Worm (Caenorhabditis elegans): ENCODE results near the gene ugt-44.
A peak's percentile ranks its signal among the peaks of the same experiment; 100 is the strongest.

Gene ugt-44

DNA sequence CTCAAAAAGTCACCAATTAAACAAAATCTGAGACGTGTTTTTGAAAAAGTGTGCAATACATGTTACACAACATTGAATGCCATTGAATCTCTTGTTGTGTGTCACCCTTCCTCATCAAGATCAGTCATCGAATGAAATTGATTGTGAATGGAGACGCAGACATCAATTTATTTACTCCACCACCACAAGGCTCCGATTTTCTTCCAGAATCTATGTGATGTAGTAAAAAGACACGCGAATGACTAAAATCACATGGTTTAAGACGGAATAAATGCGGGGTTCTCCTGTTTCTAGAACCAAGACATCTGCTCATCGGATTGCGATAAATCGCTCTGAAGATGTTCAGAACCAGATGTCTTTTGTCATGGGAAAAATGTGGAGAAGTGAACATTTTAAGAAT is 43.2 kb downstream of the ugt-44 start (continued):
- TF ChIP-seq T26A8.4 (GFP tag; IDR thresholded peaks at IDR 0.05) = no peak
- TF ChIP-seq unc-62 (GFP tag; optimal IDR thresholded peaks at IDR 0.05 in 1 of 2) = no peak
- no peak for TF ChIP-seq unc-62 (tag; optimal IDR thresholded peaks at IDR 0.05)

DNA sequence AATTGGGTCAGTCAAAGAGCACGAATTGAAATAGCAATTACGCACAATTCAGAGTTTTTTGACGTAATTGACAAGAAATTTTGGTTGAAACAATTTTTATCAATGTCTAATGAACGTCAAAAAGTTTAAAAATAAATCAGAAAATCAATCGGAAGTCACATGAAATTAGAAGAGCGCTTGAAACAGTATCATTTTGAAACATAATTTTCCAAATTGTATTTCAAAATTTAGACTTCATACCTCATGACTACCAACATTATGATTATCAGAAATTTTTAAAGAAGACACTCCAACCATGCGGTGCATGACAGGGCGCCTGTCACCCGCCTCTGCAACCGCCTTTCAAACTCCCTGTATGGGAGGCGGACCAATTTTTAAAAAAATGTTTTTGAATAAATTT is 43.7 kb downstream of the ugt-44 start:
- peak; percentile 54 for TF ChIP-seq hlh-11 (tag; optimal IDR thresholded peaks at IDR 0.05)
- TF ChIP-seq nhr-48 (tag; optimal IDR thresholded peaks at IDR 0.05) = no peak
- TF ChIP-seq nhr-10 (tag; optimal IDR thresholded peaks at IDR 0.05) = no peak
- peak; percentile 3 for TF ChIP-seq pqm-1 (tag; optimal IDR thresholded peaks at IDR 0.05)
- no peak for TF ChIP-seq daf-8 (GFP tag; IDR thresholded peaks at IDR 0.05)
- no peak for TF ChIP-seq zfp-2 (tag; optimal IDR thresholded peaks at IDR 0.05)
- TF ChIP-seq tag-97 (GFP tag; IDR thresholded peaks at IDR 0.05) = no peak
- peak; percentile 59 for TF ChIP-seq dve-1 (tag; optimal IDR thresholded peaks at IDR 0.05; ENCODE audit: insufficient read depth)
- peak in 1 of 2 experiments; percentile 10 for TF ChIP-seq hif-1 (tag; optimal IDR thresholded peaks at IDR 0.05)
- TF ChIP-seq set-16 (GFP tag; IDR thresholded peaks at IDR 0.05) = no peak
- no peak for TF ChIP-seq mdl-1 (tag; optimal IDR thresholded peaks at IDR 0.05)
- TF ChIP-seq ztf-11 (tag; optimal IDR thresholded peaks at IDR 0.05) = no peak
- no peak for TF ChIP-seq lin-13 (GFP tag; optimal IDR thresholded peaks at IDR 0.05)
- no peak for TF ChIP-seq daf-16 (GFP tag; optimal IDR thresholded peaks at IDR 0.05)
- no peak for TF ChIP-seq daf-16 (tag; optimal IDR thresholded peaks at IDR 0.05)
- no peak for TF ChIP-seq mxl-2 (GFP tag; conservative IDR thresholded peaks at IDR 0.05)
- TF ChIP-seq hlh-30 (tag; optimal IDR thresholded peaks at IDR 0.05; ENCODE audit: insufficient read depth) = peak; percentile 60

DNA sequence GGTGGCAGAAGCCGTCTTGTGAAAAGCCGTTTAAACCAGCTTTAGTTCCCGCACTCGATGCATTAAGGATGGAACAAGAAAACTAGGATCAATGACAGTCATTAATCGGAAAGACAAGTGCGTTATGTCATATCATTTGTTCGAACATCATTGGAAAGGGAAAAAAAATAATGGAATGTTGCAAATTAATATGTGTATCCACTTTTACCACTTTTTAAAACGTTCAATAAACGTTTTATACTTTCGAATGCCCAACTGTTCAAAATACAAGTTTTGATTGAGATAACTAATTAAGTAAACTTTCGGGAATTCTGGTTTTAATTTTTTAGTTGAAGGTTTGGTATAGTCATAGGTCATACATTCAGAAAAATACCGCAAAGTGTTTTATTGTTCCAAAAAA is 45.6 kb downstream of the ugt-44 start, which contains the start of gene C02F4.4:
TSS of gene C02F4.4 (minus strand) at position 101 of the 400 bp plus-strand sequence.
- no peak for TF ChIP-seq ces-1 (GFP tag; optimal IDR thresholded peaks at IDR 0.05)
- TF ChIP-seq zfp-3 (GFP tag; conservative IDR thresholded peaks at IDR 0.05) = no peak
- no peak for TF ChIP-seq daf-8 (GFP tag; IDR thresholded peaks at IDR 0.05)
- no peak for TF ChIP-seq nhr-10 (tag; optimal IDR thresholded peaks at IDR 0.05)

DNA sequence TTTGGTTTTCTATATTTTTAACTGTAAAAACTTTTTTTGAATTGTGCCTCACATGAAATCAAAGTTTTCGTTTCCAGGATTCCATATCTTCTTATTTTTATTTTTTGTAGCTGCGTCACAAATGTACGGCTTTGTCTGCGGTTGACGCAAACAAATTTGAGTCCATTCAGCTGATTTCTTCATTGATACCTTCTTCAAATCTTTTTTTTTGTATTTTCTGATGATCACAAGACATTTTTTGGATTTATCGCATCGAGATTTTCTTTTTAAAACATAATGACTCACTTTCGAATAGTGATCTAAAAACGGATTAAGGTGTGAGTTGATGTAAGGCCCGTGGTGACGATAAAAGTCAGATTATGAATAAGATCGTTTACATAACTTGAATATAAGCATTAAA is 49.1 kb downstream of the ugt-44 start:
- TF ChIP-seq rbr-2 (tag; optimal IDR thresholded peaks at IDR 0.05) (no peak), hif-1 (tag; optimal IDR thresholded peaks at IDR 0.05) (no peak), T20F7.1 (GFP tag; optimal IDR thresholded peaks at IDR 0.05) (no peak), php-3 (GFP tag; IDR thresholded peaks at IDR 0.05) (no peak), aly-2 (tag; optimal IDR thresholded peaks at IDR 0.05) (no peak), lin-38 (GFP tag; IDR thresholded peaks at IDR 0.05) (no peak)

DNA sequence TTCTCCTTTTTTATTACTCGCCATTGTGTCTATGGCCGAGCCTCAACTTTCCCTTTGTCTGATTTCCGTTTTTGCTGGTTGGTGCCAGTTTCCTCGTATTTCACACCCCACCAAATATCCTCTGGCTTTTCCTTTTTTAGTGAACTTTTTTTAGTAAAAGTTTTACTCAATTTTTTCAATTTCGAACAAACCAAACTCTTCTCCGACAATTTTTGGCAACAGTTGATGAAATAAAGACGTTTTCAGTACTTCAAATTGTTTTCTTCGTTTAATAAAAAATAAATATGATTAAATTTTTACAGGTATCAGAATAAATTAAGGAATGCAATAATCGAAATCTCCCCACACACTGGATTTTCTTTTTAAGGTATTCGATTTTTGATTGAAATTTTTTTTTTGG is 51.6 kb downstream of the ugt-44 start, which contains the start of gene cal-4:
TSS of gene cal-4 (plus strand) at position 301 of the 400 bp plus-strand sequence.
- TF ChIP-seq aha-1 (tag) = peak; percentile 57
- TF ChIP-seq jun-1 (tag; optimal IDR thresholded peaks at IDR 0.05) = no peak

Data from whole organism, L4 larva.